Fruit fly (Drosophila melanogaster): Measurements from ENCODE around the gene CTCF.

The CTCF gene

DNA sequence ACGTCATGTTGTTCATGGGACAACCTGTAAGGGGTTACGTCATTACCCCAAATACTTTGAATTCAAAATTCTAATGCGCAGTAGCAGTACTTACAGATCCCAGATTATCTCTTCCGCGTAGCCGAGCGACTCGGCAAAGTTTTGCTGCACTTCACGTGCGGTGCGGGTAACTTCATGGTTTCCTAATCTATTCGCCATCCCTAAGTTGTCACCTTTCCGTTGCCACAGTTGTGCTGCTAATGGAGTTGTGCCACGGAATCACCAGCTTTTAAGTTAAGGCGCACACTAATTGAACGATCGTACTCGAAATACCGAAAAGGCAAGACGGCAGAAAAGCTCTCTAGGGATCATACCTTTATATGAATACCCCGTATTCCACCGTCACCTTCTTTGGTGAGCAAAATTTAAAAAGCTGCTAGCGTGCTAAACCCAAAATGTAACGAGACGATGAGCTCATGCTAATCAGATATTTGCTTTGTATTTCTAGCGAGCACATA lies 3.4 kb upstream of the CTCF start, which contains the start of gene pst:
TSS of gene pst (minus strand) at position 437 of the 497 bp plus-strand sequence.
- no peak for TF ChIP-seq Hr78 (GFP tag; optimal IDR thresholded peaks at IDR 0.05)
- peak; percentile 25 for TF ChIP-seq Sp1 (GFP tag; optimal IDR thresholded peaks at IDR 0.05)
- TF ChIP-seq pan (optimal IDR thresholded peaks at IDR 0.05), result no peak
- no peak for TF ChIP-seq Mio (GFP tag; optimal IDR thresholded peaks at IDR 0.05)
- no peak for TF ChIP-seq Vsx2 (GFP tag; optimal IDR thresholded peaks at IDR 0.05; ENCODE audit: partially characterized antibody)
- TF ChIP-seq usp (GFP tag; optimal IDR thresholded peaks at IDR 0.05), result no peak
- no peak for TF ChIP-seq Hnf4 (GFP tag; optimal IDR thresholded peaks at IDR 0.05)
- no peak for TF ChIP-seq lola (GFP tag; optimal IDR thresholded peaks at IDR 0.05)
- TF ChIP-seq Myc (optimal IDR thresholded peaks at IDR 0.05), result no peak
- TF ChIP-seq dsf (GFP tag; optimal IDR thresholded peaks at IDR 0.05; ENCODE audit: borderline replicate concordance), result no peak
- no peak for TF ChIP-seq HLH106 (tag; optimal IDR thresholded peaks at IDR 0.05)
- TF ChIP-seq h (GFP tag; optimal IDR thresholded peaks at IDR 0.05), result no peak
- no peak for TF ChIP-seq rgr (GFP tag; optimal IDR thresholded peaks at IDR 0.05)
- peak; percentile 19 for TF ChIP-seq Jra (GFP tag; optimal IDR thresholded peaks at IDR 0.05)
- no peak for TF ChIP-seq GATAd (GFP tag; optimal IDR thresholded peaks at IDR 0.05)
- no peak for TF ChIP-seq CrebA (GFP tag; optimal IDR thresholded peaks at IDR 0.05; ENCODE audit: borderline replicate concordance)
- no peak for TF ChIP-seq CG32264 (GFP tag; optimal IDR thresholded peaks at IDR 0.05)
- no peak for TF ChIP-seq dl (GFP tag; optimal IDR thresholded peaks at IDR 0.05; ENCODE audit: insufficient read depth in 1 of 2, partially characterized antibody in 2 of 2)
- TF ChIP-seq CG9705 (GFP tag; optimal IDR thresholded peaks at IDR 0.05), result no peak
- TF ChIP-seq Rel (GFP tag; optimal IDR thresholded peaks at IDR 0.05), result no peak
- TF ChIP-seq Rel (tag; optimal IDR thresholded peaks at IDR 0.05), result peak; percentile 100
- TF ChIP-seq foxo (GFP tag; optimal IDR thresholded peaks at IDR 0.05), result no peak
- TF ChIP-seq Hr83 (GFP tag; optimal IDR thresholded peaks at IDR 0.05; ENCODE audit: poor library complexity, severe bottlenecking), result peak; percentile 58
- TF ChIP-seq Dif (GFP tag; optimal IDR thresholded peaks at IDR 0.05; ENCODE audit: partially characterized antibody), result peak; percentile 46
- TF ChIP-seq Dfd (GFP tag; optimal IDR thresholded peaks at IDR 0.05), result no peak
- TF ChIP-seq br (GFP tag; optimal IDR thresholded peaks at IDR 0.05), result no peak
- no peak for TF ChIP-seq psq (GFP tag; optimal IDR thresholded peaks at IDR 0.05)
- no peak for TF ChIP-seq tai (GFP tag; optimal IDR thresholded peaks at IDR 0.05)
- TF ChIP-seq woc (GFP tag; optimal IDR thresholded peaks at IDR 0.05), result no peak
- no peak for TF ChIP-seq OdsH (GFP tag; optimal IDR thresholded peaks at IDR 0.05)
- no peak for TF ChIP-seq Abd-B (GFP tag; optimal IDR thresholded peaks at IDR 0.05)
- no peak for TF ChIP-seq dmrt93B (GFP tag; optimal IDR thresholded peaks at IDR 0.05)
- TF ChIP-seq sage (GFP tag; optimal IDR thresholded peaks at IDR 0.05), result no peak
- TF ChIP-seq N (GFP tag; optimal IDR thresholded peaks at IDR 0.05), result no peak
- no peak for TF ChIP-seq brk (GFP tag; optimal IDR thresholded peaks at IDR 0.05)
- no peak for TF ChIP-seq jim (GFP tag; optimal IDR thresholded peaks at IDR 0.05)
- TF ChIP-seq sv (GFP tag; optimal IDR thresholded peaks at IDR 0.05), result no peak
- peak; percentile 18 for TF ChIP-seq fru (GFP tag; optimal IDR thresholded peaks at IDR 0.05)
- TF ChIP-seq ey (GFP tag; optimal IDR thresholded peaks at IDR 0.05), result no peak

DNA sequence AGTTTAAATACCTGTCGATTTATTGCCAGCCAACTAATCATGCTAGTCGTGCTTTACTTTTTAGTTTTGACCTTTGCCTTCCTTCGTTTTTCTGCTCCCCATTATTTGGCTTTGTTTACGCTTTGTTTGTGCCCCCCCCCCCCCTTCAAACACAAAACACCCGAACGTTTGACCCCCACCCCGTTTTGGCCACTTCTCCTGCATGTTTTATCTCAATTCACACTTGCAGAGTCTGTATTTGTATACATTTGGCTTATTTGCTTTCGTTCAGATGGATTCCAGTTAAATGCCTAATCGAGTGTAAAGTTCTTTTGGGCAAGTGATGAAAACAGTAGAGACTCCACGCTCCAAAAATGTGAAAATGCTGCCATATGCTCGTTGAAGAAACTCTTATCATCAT lies 7.2 kb downstream of the CTCF start:
- no peak for TF ChIP-seq rgr (GFP tag; optimal IDR thresholded peaks at IDR 0.05)
- TF ChIP-seq dmrt93B (GFP tag; optimal IDR thresholded peaks at IDR 0.05), result no peak
- TF ChIP-seq pan (optimal IDR thresholded peaks at IDR 0.05), result no peak
- TF ChIP-seq psq (GFP tag; optimal IDR thresholded peaks at IDR 0.05), result no peak
- no peak for TF ChIP-seq Hr78 (GFP tag; optimal IDR thresholded peaks at IDR 0.05)
- TF ChIP-seq CG32264 (GFP tag; optimal IDR thresholded peaks at IDR 0.05), result no peak
- TF ChIP-seq br (GFP tag; optimal IDR thresholded peaks at IDR 0.05), result no peak
- no peak for TF ChIP-seq GATAd (GFP tag; optimal IDR thresholded peaks at IDR 0.05)
- no peak for TF ChIP-seq Mio (GFP tag; optimal IDR thresholded peaks at IDR 0.05)
- no peak for TF ChIP-seq Hr83 (GFP tag; optimal IDR thresholded peaks at IDR 0.05; ENCODE audit: poor library complexity, severe bottlenecking)
- TF ChIP-seq CG9705 (GFP tag; optimal IDR thresholded peaks at IDR 0.05), result no peak
- no peak for TF ChIP-seq Vsx2 (GFP tag; optimal IDR thresholded peaks at IDR 0.05; ENCODE audit: partially characterized antibody)
- TF ChIP-seq Rel (GFP tag; optimal IDR thresholded peaks at IDR 0.05), result no peak
- no peak for TF ChIP-seq Rel (tag; optimal IDR thresholded peaks at IDR 0.05)
- TF ChIP-seq Abd-B (GFP tag; optimal IDR thresholded peaks at IDR 0.05), result no peak
- no peak for TF ChIP-seq jim (GFP tag; optimal IDR thresholded peaks at IDR 0.05)
- no peak for TF ChIP-seq tai (GFP tag; optimal IDR thresholded peaks at IDR 0.05)
- TF ChIP-seq dsf (GFP tag; optimal IDR thresholded peaks at IDR 0.05; ENCODE audit: borderline replicate concordance), result no peak
- TF ChIP-seq Dif (GFP tag; optimal IDR thresholded peaks at IDR 0.05; ENCODE audit: partially characterized antibody), result no peak
- no peak for TF ChIP-seq fru (GFP tag; optimal IDR thresholded peaks at IDR 0.05)
- TF ChIP-seq Hnf4 (GFP tag; optimal IDR thresholded peaks at IDR 0.05), result no peak
